Fruit fly (Drosophila melanogaster) S2 (cell line): ENCODE data around the gene CG17646.

Experiments used
- CG8478 ChIP-seq: fragments of >200 bp; optimal IDR thresholded peaks from 2 replicates; lab custom pipeline; 2018
- CTCF ChIP-seq, 2 experiments: fragments of >200 bp; optimal IDR thresholded peaks; 2 replicates each; lab custom pipeline; 2018

DNA sequence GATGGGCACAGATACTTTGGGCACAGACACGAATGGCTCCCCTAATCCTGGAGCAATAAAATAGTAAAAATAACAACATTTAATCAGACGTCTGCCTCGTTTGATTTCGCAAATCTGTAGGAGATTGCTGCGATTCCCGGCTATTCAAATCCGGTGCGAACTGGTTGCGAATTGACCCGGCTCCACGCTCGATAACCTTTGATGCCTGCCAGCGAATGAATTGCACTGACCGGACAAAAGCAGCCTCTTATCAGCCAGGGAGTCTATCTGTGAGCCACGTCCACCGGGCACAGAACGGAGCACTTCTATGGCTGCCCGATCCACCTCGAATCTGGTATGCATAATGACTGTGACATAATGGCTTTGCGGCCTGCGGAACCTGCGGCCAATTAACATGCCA lies 12.4 kb upstream of the CG17646 start:
- TF ChIP-seq CG8478 (lab: Kevin White, UChicago) = no peak
- TF ChIP-seq CTCF (optimal IDR thresholded peaks at IDR 0.05; lab: Kevin White, UChicago) = no peak
